Fruit fly (Drosophila melanogaster) whole organism, embryonic: Measurements from ENCODE around the gene p-cup.
A peak's percentile ranks its signal among the peaks of the same experiment; 100 is the strongest.

Experiments
- Antp ChIP-seq: fragments of 200-800 bp; sonication (Bioruptor generic); optimal IDR thresholded peaks from 3 replicates; lab custom pipeline; 2016; ENCODE audit warnings: missing biosample characterization, missing genetic modification characterization
- Awh ChIP-seq: fragments of 200-800 bp; sonication (Bioruptor generic); IDR thresholded peaks from 2 replicates; pipeline ENCODE4, ENCODE4 v1.3.6; 2022; ENCODE audit warnings: missing biosample characterization, missing genetic modification characterization
- CG12769 ChIP-seq: fragments of 200-800 bp; sonication (Bioruptor generic); optimal IDR thresholded peaks from 2 replicates; lab custom pipeline; 2019; ENCODE audit warnings: missing biosample characterization, mild to moderate bottlenecking, missing genetic modification characterization, moderate library complexity
- CG13775 ChIP-seq: fragments of 200-800 bp; sonication (Bioruptor generic); optimal IDR thresholded peaks from 3 replicates; lab custom pipeline; 2017; ENCODE audit warnings: missing biosample characterization, mild to moderate bottlenecking, missing genetic modification characterization
- CG15269 ChIP-seq: fragments of 200-800 bp; sonication (Bioruptor generic); optimal IDR thresholded peaks from 2 replicates; lab custom pipeline; 2018; ENCODE audit warnings: missing biosample characterization, mild to moderate bottlenecking, missing genetic modification characterization, moderate library complexity
- CG1603 ChIP-seq: fragments of 200-800 bp; sonication (Bioruptor generic); optimal IDR thresholded peaks from 2 replicates; lab custom pipeline; 2019; ENCODE audit warnings: missing biosample characterization, mild to moderate bottlenecking, missing genetic modification characterization, moderate library complexity
- CG16815 ChIP-seq: fragments of 200-800 bp; sonication (Bioruptor generic); optimal IDR thresholded peaks from 3 replicates; lab custom pipeline; 2017; ENCODE audit warnings: missing biosample characterization, mild to moderate bottlenecking, missing genetic modification characterization
- CG2678 ChIP-seq: fragments of 200-800 bp; sonication (Bioruptor generic); optimal IDR thresholded peaks from 3 replicates; lab custom pipeline; 2019; ENCODE audit warnings: missing biosample characterization, mild to moderate bottlenecking, missing genetic modification characterization, moderate library complexity
- CG3163 ChIP-seq: fragments of 200-800 bp; sonication (Bioruptor generic); optimal IDR thresholded peaks from 3 replicates; lab custom pipeline; 2016; ENCODE audit warnings: missing biosample characterization, missing genetic modification characterization
- CG32532 ChIP-seq: fragments of 200-800 bp; sonication (Bioruptor generic); IDR thresholded peaks from 2 replicates; pipeline ENCODE4 v1.3.6; 2022; ENCODE audit warnings: missing biosample characterization, missing genetic modification characterization
- CG3407 ChIP-seq: fragments of 200-800 bp; sonication (Bioruptor generic); optimal IDR thresholded peaks from 2 replicates; lab custom pipeline; 2018; ENCODE audit warnings: missing biosample characterization, mild to moderate bottlenecking, missing genetic modification characterization
- CG5245 ChIP-seq: fragments of 200-800 bp; sonication (Bioruptor generic); optimal IDR thresholded peaks from 3 replicates; lab custom pipeline; 2016; ENCODE audit warnings: missing biosample characterization, missing genetic modification characterization
- CG6272 ChIP-seq: fragments of 200-800 bp; sonication (Bioruptor generic); IDR thresholded peaks from 2 replicates; pipeline ENCODE4 v1.3.6; 2022; ENCODE audit warnings: missing biosample characterization, missing genetic modification characterization
- CG8359 ChIP-seq: fragments of 200-800 bp; sonication (Bioruptor generic); optimal IDR thresholded peaks from 2 replicates; lab custom pipeline; 2017; ENCODE audit warnings: missing biosample characterization, mild to moderate bottlenecking, missing genetic modification characterization, borderline replicate concordance
- CG8388 ChIP-seq: fragments of 200-800 bp; sonication (Bioruptor generic); optimal IDR thresholded peaks from 2 replicates; lab custom pipeline; 2019; ENCODE audit warnings: missing biosample characterization, mild to moderate bottlenecking, missing genetic modification characterization, moderate library complexity
- CG9876 ChIP-seq: fragments of 200-800 bp; sonication (Bioruptor generic); optimal IDR thresholded peaks from 2 replicates; lab custom pipeline; 2016; ENCODE audit warnings: missing biosample characterization, missing genetic modification characterization
- Chrac-16 ChIP-seq: fragments of 200-800 bp; sonication (Bioruptor generic); optimal IDR thresholded peaks from 3 replicates; lab custom pipeline; 2016; ENCODE audit warnings: missing biosample characterization, missing genetic modification characterization
- CoRest ChIP-seq: fragments of 200-800 bp; sonication (Bioruptor generic); optimal IDR thresholded peaks from 3 replicates; lab custom pipeline; 2018; ENCODE audit warnings: missing biosample characterization, mild to moderate bottlenecking, missing genetic modification characterization, moderate library complexity
- Dek ChIP-seq: fragments of 200-800 bp; sonication (Bioruptor generic); optimal IDR thresholded peaks from 3 replicates; lab custom pipeline; 2019; ENCODE audit warnings: missing biosample characterization, mild to moderate bottlenecking, missing genetic modification characterization, moderate library complexity
- E2f1 ChIP-seq: fragments of 200-800 bp; sonication (Bioruptor generic); IDR thresholded peaks from 2 replicates; pipeline ENCODE4 v1.3.6; 2022; ENCODE audit warnings: missing biosample characterization, missing genetic modification characterization
- E2f2 ChIP-seq: fragments of 200-800 bp; sonication (Bioruptor generic); IDR thresholded peaks from 2 replicates; pipeline ENCODE4 v1.3.6; 2022; ENCODE audit warnings: missing biosample characterization, missing genetic modification characterization
- Hr78 ChIP-seq, 2 experiments: fragments of 200-800 bp in 1 of 2; fragments of >200 bp in 1 of 2; sonication (Bioruptor generic) in 1 of 2; optimal IDR thresholded peaks; 2 replicates each; lab custom pipeline; 2017 to 2019; ENCODE audit warnings: missing biosample characterization in 2 of 2, missing genetic modification characterization in 2 of 2, mild to moderate bottlenecking in 1 of 2, moderate library complexity in 1 of 2
- Med ChIP-seq: fragments of 200-800 bp; sonication (Bioruptor generic); peaks from one replicate; lab custom pipeline; 2016; ENCODE audit warnings: missing biosample characterization, missing genetic modification characterization, mild to moderate bottlenecking, inconsistent platforms, moderate library complexity
- Nf-YC ChIP-seq: fragments of 200-800 bp; optimal IDR thresholded peaks from 3 replicates; lab custom pipeline; 2019; ENCODE audit warnings: missing biosample characterization, mild to moderate bottlenecking, missing genetic modification characterization, moderate library complexity
- Oli ChIP-seq: fragments of 200-800 bp; sonication (Bioruptor generic); optimal IDR thresholded peaks from 2 replicates; lab custom pipeline; 2018; ENCODE audit warnings: missing biosample characterization, mild to moderate bottlenecking, missing genetic modification characterization, moderate library complexity
- Xbp1 ChIP-seq: fragments of 200-800 bp; sonication (Bioruptor generic); optimal IDR thresholded peaks from 3 replicates; lab custom pipeline; 2016; ENCODE audit warnings: missing biosample characterization, mild to moderate bottlenecking, missing genetic modification characterization
- YL-1 ChIP-seq: fragments of 200-800 bp; sonication (Bioruptor generic); optimal IDR thresholded peaks from 3 replicates; lab custom pipeline; 2017; ENCODE audit warnings: missing biosample characterization, mild to moderate bottlenecking, missing genetic modification characterization
- aop ChIP-seq: fragments of 200-800 bp; sonication (Bioruptor generic); IDR thresholded peaks from 2 replicates; pipeline ENCODE4 v1.3.6; 2022; ENCODE audit warnings: missing biosample characterization, missing genetic modification characterization
- ara ChIP-seq: fragments of 200-800 bp; sonication (Bioruptor generic); IDR thresholded peaks from 2 replicates; pipeline ENCODE4 v1.3.6; 2022; ENCODE audit warnings: missing biosample characterization, missing genetic modification characterization
- ci ChIP-seq: fragments of 200-800 bp; sonication (Bioruptor generic); IDR thresholded peaks from 3 replicates; pipeline ENCODE4 v1.3.6; 2022; ENCODE audit warnings: missing biosample characterization, missing genetic modification characterization
- danr ChIP-seq: fragments of 200-800 bp; sonication (Bioruptor generic); IDR thresholded peaks from 2 replicates; pipeline ENCODE4 v1.3.6; 2022; ENCODE audit warnings: missing biosample characterization, missing genetic modification characterization
- dpn ChIP-seq, 2 experiments: fragments of 200-800 bp; sonication (Bioruptor generic); optimal IDR thresholded peaks; 3 replicates each; lab custom pipeline; 2016; ENCODE audit warnings: missing biosample characterization in 2 of 2, missing genetic modification characterization in 2 of 2
- eyg ChIP-seq: fragments of 200-800 bp; sonication (Bioruptor generic); optimal IDR thresholded peaks from 3 replicates; lab custom pipeline; 2016; ENCODE audit warnings: missing biosample characterization, missing genetic modification characterization
- fd3F ChIP-seq: fragments of 200-800 bp; sonication (Bioruptor generic); optimal IDR thresholded peaks from 2 replicates; lab custom pipeline; 2018; ENCODE audit warnings: missing biosample characterization, mild to moderate bottlenecking, missing genetic modification characterization, moderate library complexity
- ham ChIP-seq: fragments of 200-800 bp; sonication (Bioruptor generic); IDR thresholded peaks from 2 replicates; pipeline ENCODE4 v1.3.6; 2022; ENCODE audit warnings: missing biosample characterization, missing genetic modification characterization
- her ChIP-seq: fragments of 200-800 bp; sonication (Bioruptor generic); optimal IDR thresholded peaks from 2 replicates; lab custom pipeline; 2016; ENCODE audit warnings: missing biosample characterization, missing genetic modification characterization
- hth ChIP-seq: fragments of >200 bp; optimal IDR thresholded peaks from 2 replicates; lab custom pipeline; 2017; ENCODE audit warnings: inconsistent platforms
- jigr1 ChIP-seq: fragments of 200-800 bp; sonication (Bioruptor generic); IDR thresholded peaks from 3 replicates; pipeline ENCODE4 v1.3.6; 2022; ENCODE audit warnings: missing biosample characterization, missing genetic modification characterization
- kay ChIP-seq: fragments of 200-800 bp; sonication (Bioruptor generic); optimal IDR thresholded peaks from 2 replicates; lab custom pipeline; 2016; ENCODE audit warnings: missing biosample characterization, missing genetic modification characterization
- ken ChIP-seq: fragments of 200-800 bp; sonication (Bioruptor generic); IDR thresholded peaks from 3 replicates; pipeline ENCODE4 v1.3.6; 2022; ENCODE audit warnings: missing biosample characterization, missing genetic modification characterization
- kni ChIP-seq: fragments of 200-800 bp; sonication (Bioruptor generic); optimal IDR thresholded peaks from 3 replicates; lab custom pipeline; 2017; ENCODE audit warnings: mild to moderate bottlenecking, missing biosample characterization, missing genetic modification reagents, missing genetic modification characterization
- nom ChIP-seq: fragments of 200-800 bp; sonication (Bioruptor generic); optimal IDR thresholded peaks from 2 replicates; lab custom pipeline; 2017; ENCODE audit warnings: missing biosample characterization, missing genetic modification characterization, mild to moderate bottlenecking, moderate library complexity, missing genetic modification reagents
- onecut ChIP-seq: fragments of 200-800 bp; sonication (Bioruptor generic); IDR thresholded peaks from 2 replicates; pipeline ENCODE4 v1.3.6; 2022; ENCODE audit warnings: missing biosample characterization, missing genetic modification characterization
- pan ChIP-seq, 4 experiments: fragments of >200 bp in 3 of 4; fragments of 200-800 bp in 1 of 4; sonication (Bioruptor generic) in 1 of 4; optimal IDR thresholded peaks in 3 of 4; IDR thresholded peaks in 1 of 4; 2 replicates each; pipeline versions ENCODE4 v1.3.6 to Lab custom; 2017 to 2022; ENCODE audit warnings: missing biosample characterization in 2 of 4, missing genetic modification characterization in 2 of 4, mixed read lengths in 1 of 4
- ranshi ChIP-seq: fragments of 200-800 bp; sonication (Bioruptor generic); IDR thresholded peaks from 2 replicates; pipeline ENCODE4 v1.3.6; 2022; ENCODE audit warnings: missing biosample characterization, missing genetic modification characterization
- row ChIP-seq: fragments of 200-800 bp; sonication (Bioruptor generic); IDR thresholded peaks from 3 replicates; pipeline ENCODE4 v1.3.6; 2022; ENCODE audit warnings: missing biosample characterization, missing genetic modification characterization
- slp2 ChIP-seq: fragments of 200-800 bp; sonication (Bioruptor generic); optimal IDR thresholded peaks from 2 replicates; lab custom pipeline; 2016; ENCODE audit warnings: missing biosample characterization, missing genetic modification characterization
- so ChIP-seq: fragments of 200-800 bp; sonication (Bioruptor generic); IDR thresholded peaks from 3 replicates; pipeline ENCODE4 v1.3.6; 2022; ENCODE audit warnings: missing biosample characterization, missing genetic modification characterization
- wek ChIP-seq: fragments of 200-800 bp; sonication (Bioruptor generic); optimal IDR thresholded peaks from 3 replicates; lab custom pipeline; 2018; ENCODE audit warnings: missing biosample characterization, mild to moderate bottlenecking, missing genetic modification characterization, moderate library complexity
- zen ChIP-seq: fragments of 200-800 bp; sonication (Bioruptor generic); optimal IDR thresholded peaks from 3 replicates; lab custom pipeline; 2018; ENCODE audit warnings: missing biosample characterization, mild to moderate bottlenecking, missing genetic modification characterization, moderate library complexity

Gene p-cup

DNA sequence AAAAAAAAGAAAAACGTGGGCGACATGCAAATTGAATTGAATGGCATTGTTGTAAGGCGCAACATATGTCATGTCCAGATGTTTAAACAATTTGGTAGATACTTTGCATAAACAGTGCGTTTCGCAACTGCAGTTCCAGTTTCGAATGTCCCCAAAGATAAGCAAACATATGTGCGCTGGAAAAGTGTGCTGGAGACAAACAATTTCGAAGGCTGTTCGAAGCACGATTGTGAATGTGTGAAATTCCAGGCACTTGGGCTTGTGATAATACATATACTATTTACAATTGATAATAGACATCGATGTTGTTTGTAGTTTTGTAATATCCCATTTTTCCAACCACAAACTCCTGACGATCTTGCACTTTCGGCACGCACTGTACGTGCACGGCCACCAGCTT is 34.2 kb upstream of the p-cup start (continued):
- TF ChIP-seq onecut (GFP tag; lab: Robert Waterston, UW), result no peak
- peak; percentile 58 for TF ChIP-seq CG2678 (tag; lab: Kevin White, UChicago)
- TF ChIP-seq CG3163, result no peak
- peak; percentile 24 for TF ChIP-seq Xbp1
- TF ChIP-seq CG6272 (GFP tag; lab: Robert Waterston, UW), result 0 out of 2 replicates have a peak, but pooled peaks have one; percentile 6
- TF ChIP-seq row (GFP tag; lab: Robert Waterston, UW), result peak; percentile 51
- TF ChIP-seq jigr1 (GFP tag; lab: Robert Waterston, UW), result no peak
- TF ChIP-seq ranshi (GFP tag; lab: Robert Waterston, UW), result no peak
- TF ChIP-seq CG16815, result no peak
- TF ChIP-seq CG15269, result peak; percentile 63
- no peak for TF ChIP-seq eyg
- no peak for TF ChIP-seq ham (GFP tag; lab: Robert Waterston, UW)
- peak; percentile 5 for TF ChIP-seq Nf-YC (tag; lab: Kevin White, UChicago)
- no peak for TF ChIP-seq wek (GFP tag; lab: Kevin White, UChicago)
- no peak for TF ChIP-seq CG13775 (GFP tag; lab: Kevin White, UChicago)
- no peak for TF ChIP-seq zen (tag; lab: Kevin White, UChicago)
- no peak for TF ChIP-seq CG8359
- no peak for TF ChIP-seq CG5245 (GFP tag; lab: Kevin White, UChicago)
- TF ChIP-seq Dek (tag; lab: Kevin White, UChicago), result no peak
- peak; percentile 51 for TF ChIP-seq Med (GFP tag; lab: Kevin White, UChicago)
- TF ChIP-seq Hr78 (GFP tag; optimal IDR thresholded peaks at IDR 0.05; lab: Kevin White, UChicago), result peak in 1 of 2 experiments; percentile 6
- TF ChIP-seq CG12769, result peak; percentile 24
- TF ChIP-seq CG3407 (GFP tag; lab: Kevin White, UChicago), result no peak
- peak; percentile 38 for TF ChIP-seq Oli
- TF ChIP-seq ken, result 0 out of 3 replicates have a peak, but pooled peaks have one; percentile 39
- no peak for TF ChIP-seq ara
- TF ChIP-seq E2f1 (GFP tag; lab: Robert Waterston, UW), result no peak
- TF ChIP-seq Chrac-16 (GFP tag; lab: Kevin White, UChicago), result no peak
- no peak for TF ChIP-seq Antp
- no peak for TF ChIP-seq slp2 (GFP tag; lab: Kevin White, UChicago)
- TF ChIP-seq E2f2 (GFP tag; lab: Robert Waterston, UW), result peak; percentile 21; the same call in 1 of the 2 replicates
- TF ChIP-seq CG8388 (GFP tag; lab: Kevin White, UChicago), result peak; percentile 57
- peak; percentile 15; the same call in 1 of the 3 replicates for TF ChIP-seq so (GFP tag; lab: Robert Waterston, UW)
- TF ChIP-seq hth, result no peak
- 0 out of 3 replicates have a peak, but pooled peaks have one; percentile 12 for TF ChIP-seq ci (GFP tag; lab: Robert Waterston, UW)
- no peak for TF ChIP-seq her (GFP tag; lab: Kevin White, UChicago)
- no peak for TF ChIP-seq kay
- 0 out of 2 replicates have a peak, but pooled peaks have one; percentile 38 for TF ChIP-seq Awh (GFP tag; lab: Robert Waterston, UW)
- 0 out of 2 replicates have a peak, but pooled peaks have one; percentile 16 for TF ChIP-seq CG32532 (GFP tag; lab: Robert Waterston, UW)
- no peak for TF ChIP-seq nom (GFP tag; lab: Kevin White, UChicago)
- TF ChIP-seq aop (GFP tag; lab: Robert Waterston, UW), result no peak
- no peak for TF ChIP-seq YL-1
- no peak for TF ChIP-seq pan (optimal IDR thresholded peaks at IDR 0.05; lab: Kevin White, UChicago)
- peak in 1 of 2 experiments; percentile 41 for TF ChIP-seq pan (GFP tag; optimal IDR thresholded peaks at IDR 0.05 in 1 of 2, IDR thresholded peaks at IDR 0.05 in 1 of 2)
- peak; percentile 35 for TF ChIP-seq CG1603 (tag; lab: Kevin White, UChicago)
- no peak for TF ChIP-seq kni (GFP tag; lab: Kevin White, UChicago)
- peak; percentile 35 for TF ChIP-seq CoRest
- no peak for TF ChIP-seq CG9876 (GFP tag; lab: Kevin White, UChicago)
- peak; percentile 29; the same call in 1 of the 2 replicates for TF ChIP-seq danr (GFP tag; lab: Robert Waterston, UW)
- TF ChIP-seq fd3F (GFP tag; lab: Kevin White, UChicago), result no peak
- peak in 1 of 2 experiments; percentile 11 for TF ChIP-seq dpn (GFP tag; optimal IDR thresholded peaks at IDR 0.05; lab: Kevin White, UChicago)
